Worm (Caenorhabditis elegans) whole organism, L4 larva: Measurements from ENCODE around the gene pifk-1.
A peak's percentile ranks its signal among the peaks of the same experiment; 100 is the strongest.

ENCODE experiments used
- Y75B8A.6 ChIP-seq: fragments of 200-800 bp; sonication (Bioruptor generic); IDR thresholded peaks from 2 replicates; pipeline ENCODE4 v1.3.6; 2022; ENCODE audit warnings: missing genetic modification reagents, missing genetic modification characterization, missing compliant biosample characterization
- hlh-30 ChIP-seq: sonication (generic microtip); optimal IDR thresholded peaks from 2 replicates; lab custom pipeline; 2017; ENCODE audit warnings: antibody characterized with exemption, mild to moderate bottlenecking, missing genetic modification characterization, missing compliant biosample characterization; ENCODE audit not compliant: insufficient read depth
- snpc-1.2 ChIP-seq: fragments of 200-800 bp; sonication (Bioruptor generic); IDR thresholded peaks from 2 replicates; pipeline ENCODE4 v1.3.6; 2022; ENCODE audit warnings: missing genetic modification reagents, missing genetic modification characterization, missing compliant biosample characterization
- snpc-4 ChIP-seq: fragments of 150-350 bp; optimal IDR thresholded peaks from 2 replicates; lab custom pipeline; 2014; ENCODE audit warnings: missing biosample characterization, missing genetic modification characterization
- zip-2 ChIP-seq: fragments of 150-350 bp; optimal IDR thresholded peaks from 2 replicates; lab custom pipeline; 2014; ENCODE audit warnings: missing biosample characterization, missing genetic modification characterization

DNA sequence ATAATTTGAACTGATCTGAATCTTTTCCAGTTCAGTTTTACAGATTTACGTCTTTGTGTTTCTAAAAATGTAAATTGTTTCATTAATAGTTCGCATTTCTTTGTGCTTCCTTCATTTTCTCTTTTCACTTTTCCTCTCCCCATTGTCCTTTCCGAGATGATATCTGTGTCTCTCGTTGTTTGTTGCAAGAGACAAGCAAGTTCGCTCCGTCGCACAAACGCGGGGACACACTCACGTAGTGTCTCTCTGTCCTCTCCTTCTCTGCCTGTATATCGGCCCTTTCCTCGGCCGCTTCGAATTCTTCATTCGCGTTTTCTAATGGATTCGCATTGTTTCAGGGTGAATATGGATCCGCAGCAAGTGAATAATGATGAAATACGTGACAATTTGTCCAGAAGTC, 47.4 kb downstream of the pifk-1 start, which contains the start of gene ZC13.1:
- no peak for TF ChIP-seq zip-2 (tag; lab: Kevin White, UChicago)
- TF ChIP-seq Y75B8A.6 (GFP tag; lab: Robert Waterston, UW), result no peak
- TF ChIP-seq snpc-4, result no peak
- TF ChIP-seq hlh-30 (tag; lab: Kevin White, UChicago), result peak; percentile 50
- no peak for TF ChIP-seq snpc-1.2
